Fruit fly (Drosophila melanogaster): ENCODE data around the gene CG43218.

DNA sequence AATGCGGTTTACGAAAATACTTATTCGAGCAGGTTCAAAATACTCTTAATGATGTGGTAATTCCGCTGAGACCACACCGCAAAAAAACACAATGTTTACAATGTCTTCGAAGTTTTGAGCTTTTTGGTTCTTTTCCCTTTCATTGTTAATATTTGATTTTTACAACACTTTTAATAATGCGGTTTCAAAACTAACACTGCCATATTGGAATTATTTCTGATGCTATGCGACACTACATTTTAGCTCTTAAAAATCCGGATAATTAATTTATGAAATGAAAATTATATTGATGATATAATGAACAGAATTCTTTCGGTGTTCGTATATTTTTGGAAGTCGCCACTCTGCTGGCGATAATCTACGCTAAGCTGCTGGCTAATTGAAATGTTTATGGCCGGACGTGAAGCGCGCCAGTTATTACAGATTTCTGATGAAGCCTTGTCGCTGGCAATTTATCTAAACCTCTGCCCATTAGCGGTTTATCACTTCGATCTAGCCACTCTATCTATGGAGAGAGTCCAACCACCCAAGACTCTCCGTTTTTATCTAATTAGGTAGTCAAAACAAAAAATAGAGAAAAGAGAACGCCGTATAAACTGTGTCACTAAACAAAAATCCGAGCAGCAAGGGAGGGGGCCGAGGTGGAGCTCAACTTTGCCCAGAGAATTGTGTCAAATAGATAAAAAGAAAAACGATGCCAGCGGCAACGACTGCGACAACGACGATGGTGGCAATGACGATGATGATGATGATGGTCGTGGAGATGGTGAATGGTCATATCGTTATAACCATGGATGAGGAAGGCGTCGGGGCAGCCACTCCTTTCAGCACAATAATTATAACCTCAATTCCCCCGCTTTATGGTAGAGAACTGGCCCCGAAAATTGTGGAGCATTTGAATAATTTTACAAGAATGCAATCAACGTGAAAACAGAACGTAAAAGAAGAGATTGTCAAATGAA is 1.5 kb upstream of the CG43218 start:
- TF ChIP-seq D1 (tag; optimal IDR thresholded peaks at IDR 0.05) = no peak
- TF ChIP-seq gl (tag; optimal IDR thresholded peaks at IDR 0.05) = no peak
- TF ChIP-seq CG17806 (tag; optimal IDR thresholded peaks at IDR 0.05) = no peak
- TF ChIP-seq Snoo (tag; optimal IDR thresholded peaks at IDR 0.05) = no peak

All from whole organism, pupa.